Worm (Caenorhabditis elegans) whole organism, early embryonic: Measurements from ENCODE around the gene srxa-10.

Experiments
- B0310.2 ChIP-seq: sonication (generic microtip); optimal IDR thresholded peaks from 2 replicates; lab custom pipeline; 2016; ENCODE audit warnings: mild to moderate bottlenecking, missing genetic modification characterization, missing compliant biosample characterization
- F13C5.2 ChIP-seq: sonication (generic microtip); optimal IDR thresholded peaks from 2 replicates; lab custom pipeline; 2017; ENCODE audit warnings: mild to moderate bottlenecking, missing genetic modification characterization, inconsistent platforms, missing compliant biosample characterization
- aly-1 ChIP-seq: sonication (generic microtip); optimal IDR thresholded peaks from 2 replicates; lab custom pipeline; 2016; ENCODE audit warnings: missing genetic modification characterization, missing compliant biosample characterization
- ama-1 ChIP-seq: fragments of 150-350 bp; optimal IDR thresholded peaks from 2 replicates; lab custom pipeline; 2014
- ceh-13 ChIP-seq: fragments of 200-800 bp; sonication (Bioruptor generic); optimal IDR thresholded peaks from 2 replicates; lab custom pipeline; 2018; ENCODE audit warnings: mild to moderate bottlenecking, missing genetic modification characterization, missing compliant biosample characterization
- ceh-36 ChIP-seq: sonication (generic microtip); optimal IDR thresholded peaks from 2 replicates; lab custom pipeline; 2016; ENCODE audit warnings: missing genetic modification characterization, inconsistent platforms, missing compliant biosample characterization
- ets-7 ChIP-seq: sonication (generic microtip); optimal IDR thresholded peaks from 2 replicates; lab custom pipeline; 2016; ENCODE audit warnings: missing genotype, missing genetic modification characterization, missing compliant biosample characterization
- flt-1 ChIP-seq: fragments of 200-800 bp; sonication (Bioruptor generic); IDR thresholded peaks from 2 replicates; pipeline ENCODE4 v1.3.6; 2022; ENCODE audit warnings: missing genetic modification characterization, missing compliant biosample characterization
- hmbx-1 ChIP-seq: sonication (generic microtip); optimal IDR thresholded peaks from 2 replicates; lab custom pipeline; 2016; ENCODE audit warnings: mild to moderate bottlenecking, missing genetic modification characterization, missing compliant biosample characterization
- hmg-4 ChIP-seq: fragments of 200-800 bp; sonication (Bioruptor generic); optimal IDR thresholded peaks from 2 replicates; lab custom pipeline; 2018; ENCODE audit warnings: mild to moderate bottlenecking, missing genetic modification characterization, missing compliant biosample characterization
- hnd-1 ChIP-seq: sonication (generic microtip); optimal IDR thresholded peaks from 2 replicates; lab custom pipeline; 2016; ENCODE audit warnings: missing genetic modification characterization, missing compliant biosample characterization
- pes-1 ChIP-seq: fragments of 200-800 bp; sonication (Bioruptor generic); IDR thresholded peaks from 2 replicates; pipeline ENCODE4 v1.3.6; 2022; ENCODE audit warnings: missing genetic modification reagents, missing genetic modification characterization, missing compliant biosample characterization
- scrt-1 ChIP-seq: fragments of 200-800 bp; sonication (Bioruptor generic); IDR thresholded peaks from 2 replicates; pipeline ENCODE4 v1.3.6; 2022; ENCODE audit warnings: missing genetic modification characterization, missing compliant biosample characterization
- sea-1 ChIP-seq: fragments of 200-800 bp; sonication (Bioruptor generic); conservative IDR thresholded peaks from 2 replicates; pipeline ENCODE4 v1.3.6; 2022; ENCODE audit warnings: missing genetic modification characterization, missing compliant biosample characterization
- tbx-11 ChIP-seq: fragments of 200-800 bp; sonication (Bioruptor generic); IDR thresholded peaks from 2 replicates; pipeline ENCODE4 v1.3.6; 2022; ENCODE audit warnings: missing genetic modification characterization, missing compliant biosample characterization
- tbx-37 ChIP-seq: fragments of 200-800 bp; sonication (Bioruptor generic); conservative IDR thresholded peaks from 2 replicates; pipeline ENCODE4 v1.3.6; 2022; ENCODE audit warnings: missing genetic modification reagents, missing genetic modification characterization, missing compliant biosample characterization
- tra-4 ChIP-seq: sonication (generic microtip); optimal IDR thresholded peaks from 2 replicates; lab custom pipeline; 2017; ENCODE audit warnings: missing genetic modification characterization, missing compliant biosample characterization

Gene srxa-10

ce11 chrIII:9772394-9772793 is 24.0 kb downstream of the srxa-10 start:
- TF ChIP-seq aly-1, result no peak
- TF ChIP-seq ceh-36 (tag; lab: Kevin White, UChicago), result no peak
- TF ChIP-seq tbx-37 (GFP tag; lab: Robert Waterston, UW), result no peak
- TF ChIP-seq tbx-11 (GFP tag; lab: Robert Waterston, UW), result no peak
- no peak for TF ChIP-seq hnd-1 (tag; lab: Kevin White, UChicago)
- no peak for TF ChIP-seq tra-4 (tag; lab: Kevin White, UChicago)
- no peak for TF ChIP-seq ama-1 (lab: Kevin White, UChicago)
- no peak for TF ChIP-seq hmbx-1 (tag; lab: Kevin White, UChicago)
- TF ChIP-seq F13C5.2 (tag; lab: Kevin White, UChicago), result no peak
- TF ChIP-seq ets-7 (tag; lab: Kevin White, UChicago), result no peak
- TF ChIP-seq pes-1 (GFP tag; lab: Robert Waterston, UW), result no peak

- TF ChIP-seq hmbx-1 (tag; lab: Kevin White, UChicago) (no peak), ama-1 (lab: Kevin White, UChicago) (peak; percentile 68)
Measured at ce11 chrIII:9770590-9770989, 25.8 kb downstream of the srxa-10 start.

ce11 chrIII:9768023-9768422 is 28.3 kb downstream of the srxa-10 start:
- TF ChIP-seq tra-4 (tag; lab: Kevin White, UChicago) (no peak), ceh-36 (tag; lab: Kevin White, UChicago) (no peak), aly-1 (no peak), scrt-1 (GFP tag; lab: Robert Waterston, UW) (no peak), hmbx-1 (tag; lab: Kevin White, UChicago) (no peak), flt-1 (GFP tag; lab: Robert Waterston, UW) (no peak), hnd-1 (tag; lab: Kevin White, UChicago) (no peak), ceh-13 (GFP tag; lab: Kevin White, UChicago) (no peak), F13C5.2 (tag; lab: Kevin White, UChicago) (no peak), tbx-11 (GFP tag; lab: Robert Waterston, UW) (no peak), ama-1 (lab: Kevin White, UChicago) (no peak)

ce11 chrIII:9767095-9767494 is 29.3 kb downstream of the srxa-10 start:
- no peak for TF ChIP-seq ceh-13 (GFP tag; lab: Kevin White, UChicago)
- TF ChIP-seq ets-7 (tag; lab: Kevin White, UChicago), result no peak
- no peak for TF ChIP-seq scrt-1 (GFP tag; lab: Robert Waterston, UW)
- no peak for TF ChIP-seq F13C5.2 (tag; lab: Kevin White, UChicago)
- no peak for TF ChIP-seq flt-1 (GFP tag; lab: Robert Waterston, UW)
- no peak for TF ChIP-seq tbx-11 (GFP tag; lab: Robert Waterston, UW)
- TF ChIP-seq tbx-37 (GFP tag; lab: Robert Waterston, UW), result no peak
- no peak for TF ChIP-seq pes-1 (GFP tag; lab: Robert Waterston, UW)
- TF ChIP-seq hmg-4, result no peak
- no peak for TF ChIP-seq ama-1 (lab: Kevin White, UChicago)
- TF ChIP-seq aly-1, result no peak
- no peak for TF ChIP-seq hnd-1 (tag; lab: Kevin White, UChicago)
- no peak for TF ChIP-seq ceh-36 (tag; lab: Kevin White, UChicago)

- no peak for TF ChIP-seq tra-4 (tag; lab: Kevin White, UChicago)
- TF ChIP-seq sea-1 (GFP tag; lab: Robert Waterston, UW), result no peak
- no peak for TF ChIP-seq ets-7 (tag; lab: Kevin White, UChicago)
- no peak for TF ChIP-seq flt-1 (GFP tag; lab: Robert Waterston, UW)
- TF ChIP-seq ceh-13 (GFP tag; lab: Kevin White, UChicago), result no peak
- TF ChIP-seq hnd-1 (tag; lab: Kevin White, UChicago), result no peak
- TF ChIP-seq hmbx-1 (tag; lab: Kevin White, UChicago), result no peak
- TF ChIP-seq tbx-11 (GFP tag; lab: Robert Waterston, UW), result no peak
- TF ChIP-seq tbx-37 (GFP tag; lab: Robert Waterston, UW), result no peak
- no peak for TF ChIP-seq B0310.2
- no peak for TF ChIP-seq hmg-4
- TF ChIP-seq pes-1 (GFP tag; lab: Robert Waterston, UW), result no peak
- no peak for TF ChIP-seq aly-1
- TF ChIP-seq ama-1 (lab: Kevin White, UChicago), result no peak
- no peak for TF ChIP-seq ceh-36 (tag; lab: Kevin White, UChicago)
- TF ChIP-seq scrt-1 (GFP tag; lab: Robert Waterston, UW), result no peak
Measured at ce11 chrIII:9766175-9766574, 30.2 kb downstream of the srxa-10 start, which contains the start of gene cbp-1. Gene cbp-1 (plus strand): TSS chrIII:9766509.

ce11 chrIII:9765465-9765900 is 30.9 kb downstream of the srxa-10 start:
- peak; percentile 80; the same call in 1 of the 2 replicates for TF ChIP-seq tbx-37 (GFP tag; lab: Robert Waterston, UW)
- peak; percentile 40 for TF ChIP-seq aly-1
- TF ChIP-seq pes-1 (GFP tag; lab: Robert Waterston, UW), result peak; percentile 82
- peak; percentile 98 for TF ChIP-seq ama-1 (lab: Kevin White, UChicago)
- no peak for TF ChIP-seq ets-7 (tag; lab: Kevin White, UChicago)
- peak; percentile 96 for TF ChIP-seq sea-1 (GFP tag; lab: Robert Waterston, UW)
- peak; percentile 89 for TF ChIP-seq hmg-4
- peak; percentile 26 for TF ChIP-seq hnd-1 (tag; lab: Kevin White, UChicago)
- TF ChIP-seq flt-1 (GFP tag; lab: Robert Waterston, UW), result peak; percentile 89
- TF ChIP-seq B0310.2, result peak; percentile 91
- TF ChIP-seq tra-4 (tag; lab: Kevin White, UChicago), result peak; percentile 97
- peak; percentile 96 for TF ChIP-seq F13C5.2 (tag; lab: Kevin White, UChicago)
- TF ChIP-seq hmbx-1 (tag; lab: Kevin White, UChicago), result peak; percentile 81
- TF ChIP-seq ceh-36 (tag; lab: Kevin White, UChicago), result peak; percentile 87
- peak; percentile 81 for TF ChIP-seq scrt-1 (GFP tag; lab: Robert Waterston, UW)
- peak; percentile 54 for TF ChIP-seq ceh-13 (GFP tag; lab: Kevin White, UChicago)
- TF ChIP-seq tbx-11 (GFP tag; lab: Robert Waterston, UW), result peak; percentile 83

- TF ChIP-seq sea-1 (GFP tag; lab: Robert Waterston, UW) (0 out of 2 replicates have a peak, but pooled peaks have one; percentile 36), F13C5.2 (tag; lab: Kevin White, UChicago) (no peak), B0310.2 (no peak), pes-1 (GFP tag; lab: Robert Waterston, UW) (no peak), hnd-1 (tag; lab: Kevin White, UChicago) (no peak), aly-1 (no peak), ceh-36 (tag; lab: Kevin White, UChicago) (no peak)
Measured at ce11 chrIII:9764718-9765117, 31.6 kb downstream of the srxa-10 start.
